Worm (Caenorhabditis elegans) whole organism, midembryonic: Measurements from ENCODE around the gene spl-2.

ENCODE experiments used
- T22C8.4 ChIP-seq: fragments of 200-800 bp; sonication (Bioruptor generic); IDR thresholded peaks from 2 replicates; pipeline ENCODE4 v1.3.6; 2022; ENCODE audit warnings: missing genetic modification characterization, missing compliant biosample characterization
- cog-1 ChIP-seq: sonication (generic microtip); optimal IDR thresholded peaks from 2 replicates; lab custom pipeline; 2016; ENCODE audit warnings: missing genetic modification characterization, missing compliant biosample characterization
- flt-1 ChIP-seq: fragments of 200-800 bp; sonication (Bioruptor generic); IDR thresholded peaks from 2 replicates; pipeline ENCODE4 v1.3.6; 2022; ENCODE audit warnings: missing genetic modification characterization, missing compliant biosample characterization
- klf-2 ChIP-seq: fragments of 200-800 bp; sonication (Bioruptor generic); conservative IDR thresholded peaks from 2 replicates; pipeline ENCODE4 v1.3.6; 2022; ENCODE audit warnings: missing genetic modification reagents, missing genetic modification characterization, missing compliant biosample characterization
- med-1 ChIP-seq: sonication (generic microtip); optimal IDR thresholded peaks from 2 replicates; lab custom pipeline; 2017; ENCODE audit warnings: missing genetic modification characterization, mild to moderate bottlenecking, missing compliant biosample characterization, antibody characterized with exemption, missing genetic modification reagents; ENCODE audit not compliant: insufficient read depth
- ref-1 ChIP-seq: fragments of 200-800 bp; sonication (Bioruptor generic); conservative IDR thresholded peaks from 2 replicates; pipeline ENCODE4 v1.3.6; 2022; ENCODE audit warnings: missing genetic modification reagents, missing genetic modification characterization, missing compliant biosample characterization
- tab-1 ChIP-seq: fragments of 200-800 bp; sonication (Bioruptor generic); IDR thresholded peaks from 2 replicates; pipeline ENCODE4 v1.3.6; 2022; ENCODE audit warnings: missing genetic modification characterization, missing compliant biosample characterization
- ztf-23 ChIP-seq: fragments of 200-800 bp; sonication (Bioruptor generic); IDR thresholded peaks from 2 replicates; pipeline ENCODE4 v1.3.6; 2022; ENCODE audit warnings: missing genetic modification reagents, missing genetic modification characterization, missing compliant biosample characterization
- ztf-29 ChIP-seq: fragments of 200-800 bp; sonication (Bioruptor generic); IDR thresholded peaks from 2 replicates; pipeline ENCODE4 v1.3.6; 2022; ENCODE audit warnings: missing genetic modification reagents, missing genetic modification characterization, missing compliant biosample characterization

The spl-2 gene

ce11 chrV:9132043-9132442, 14.7 kb downstream of the spl-2 start, which contains the start of gene F21C10.1:
Gene F21C10.1 (plus strand): TSS chrV:9132343.
- TF ChIP-seq med-1 (GFP tag; lab: Kevin White, UChicago) (no peak), ztf-23 (GFP tag; lab: Robert Waterston, UW) (no peak), flt-1 (GFP tag; lab: Robert Waterston, UW) (no peak), tab-1 (GFP tag; lab: Robert Waterston, UW) (no peak), cog-1 (tag; lab: Kevin White, UChicago) (no peak), klf-2 (no peak), ref-1 (GFP tag; lab: Robert Waterston, UW) (no peak), T22C8.4 (no peak)

DNA sequence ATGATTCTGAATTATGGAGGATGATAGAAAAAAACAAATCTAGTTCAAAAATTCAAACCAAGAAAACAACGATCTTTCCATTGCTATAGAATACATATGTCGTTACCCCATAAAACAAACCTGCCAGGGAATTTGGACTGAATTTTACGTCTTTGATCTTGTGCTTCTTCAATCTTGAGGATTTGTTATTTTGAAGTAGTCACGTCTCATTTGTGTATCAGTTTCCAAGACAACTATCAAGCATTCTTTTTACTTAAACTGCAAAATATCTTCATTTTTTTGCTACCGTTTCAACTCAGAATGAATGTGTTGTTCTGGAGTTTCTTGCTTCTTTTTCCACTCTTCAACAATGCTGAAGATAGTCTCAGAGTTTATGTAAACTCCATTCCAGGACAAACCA, 15.9 kb downstream of the spl-2 start, which contains the start of gene F21C10.19:
TSS of gene F21C10.19 (plus strand) at position 301 of the 400 bp plus-strand sequence.
- TF ChIP-seq ztf-29 (no peak), klf-2 (no peak), tab-1 (GFP tag; lab: Robert Waterston, UW) (no peak), flt-1 (GFP tag; lab: Robert Waterston, UW) (no peak), ztf-23 (GFP tag; lab: Robert Waterston, UW) (no peak), ref-1 (GFP tag; lab: Robert Waterston, UW) (no peak), med-1 (GFP tag; lab: Kevin White, UChicago) (no peak), cog-1 (tag; lab: Kevin White, UChicago) (no peak), T22C8.4 (no peak)

DNA sequence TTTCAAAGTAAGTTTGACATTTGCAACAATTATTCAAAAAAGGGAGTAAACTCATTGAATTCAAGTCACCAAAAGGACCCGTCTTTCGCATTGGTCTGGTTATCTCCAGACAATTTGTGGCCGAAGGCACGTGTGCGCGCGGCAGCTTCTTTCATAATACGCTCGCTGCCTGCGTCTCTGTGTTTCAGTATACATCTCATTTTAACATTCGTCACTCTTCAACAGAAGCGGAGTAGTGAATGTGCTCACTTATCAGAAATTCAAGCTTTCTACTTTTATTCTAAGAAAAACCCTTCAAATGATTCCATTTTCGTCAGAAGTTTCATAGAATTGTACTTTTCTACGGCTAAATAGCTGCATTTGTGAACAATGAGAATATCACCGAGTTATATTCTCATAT, 18.1 kb downstream of the spl-2 start:
- no peak for TF ChIP-seq ztf-29
- TF ChIP-seq ztf-23 (GFP tag; lab: Robert Waterston, UW): no peak
- TF ChIP-seq klf-2: no peak
- TF ChIP-seq flt-1 (GFP tag; lab: Robert Waterston, UW): no peak
- no peak for TF ChIP-seq med-1 (GFP tag; lab: Kevin White, UChicago)
- no peak for TF ChIP-seq T22C8.4
- TF ChIP-seq cog-1 (tag; lab: Kevin White, UChicago): no peak
- TF ChIP-seq tab-1 (GFP tag; lab: Robert Waterston, UW): no peak
- TF ChIP-seq ref-1 (GFP tag; lab: Robert Waterston, UW): no peak

ce11 chrV:9127773-9128172, 18.9 kb downstream of the spl-2 start, which contains the start of gene F21C10.3:
Gene F21C10.3 (plus strand): TSS chrV:9128073.
- no peak for TF ChIP-seq ztf-29
- TF ChIP-seq T22C8.4: no peak
- no peak for TF ChIP-seq ref-1 (GFP tag; lab: Robert Waterston, UW)
- no peak for TF ChIP-seq cog-1 (tag; lab: Kevin White, UChicago)
- no peak for TF ChIP-seq flt-1 (GFP tag; lab: Robert Waterston, UW)
- TF ChIP-seq ztf-23 (GFP tag; lab: Robert Waterston, UW): no peak
- TF ChIP-seq tab-1 (GFP tag; lab: Robert Waterston, UW): no peak
- TF ChIP-seq med-1 (GFP tag; lab: Kevin White, UChicago): no peak

DNA sequence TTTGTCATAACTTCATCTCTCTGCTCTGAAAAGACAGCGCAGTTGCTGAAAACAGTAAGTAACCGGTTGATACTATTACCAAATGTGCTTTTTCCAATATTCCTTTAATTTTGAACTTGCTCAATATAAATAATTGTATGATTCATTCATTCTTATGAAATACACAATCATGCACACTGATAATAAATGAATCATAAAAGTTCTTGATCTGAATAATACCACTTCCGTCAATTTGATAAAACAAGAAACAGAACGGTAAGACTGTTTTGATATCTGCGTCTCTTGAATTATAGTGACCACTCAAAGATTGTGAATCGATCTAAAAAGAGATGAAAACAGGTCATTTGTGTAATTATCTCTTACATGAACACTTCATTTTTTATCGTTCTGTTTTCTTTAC, 20.4 kb downstream of the spl-2 start, which contains the start of gene F21C10.4:
TSS of gene F21C10.4 (plus strand) at position 301 of the 400 bp plus-strand sequence.
- TF ChIP-seq tab-1 (GFP tag; lab: Robert Waterston, UW): no peak

ce11 chrV:9125345-9125744, 21.4 kb downstream of the spl-2 start, which contains the start of gene F21C10.5:
Gene F21C10.5 (plus strand): TSS chrV:9125645.
- TF ChIP-seq ztf-29: no peak
- no peak for TF ChIP-seq cog-1 (tag; lab: Kevin White, UChicago)
- TF ChIP-seq T22C8.4: no peak
- TF ChIP-seq klf-2: no peak
- no peak for TF ChIP-seq med-1 (GFP tag; lab: Kevin White, UChicago)
- TF ChIP-seq tab-1 (GFP tag; lab: Robert Waterston, UW): no peak
- TF ChIP-seq flt-1 (GFP tag; lab: Robert Waterston, UW): no peak
- TF ChIP-seq ztf-23 (GFP tag; lab: Robert Waterston, UW): no peak

DNA sequence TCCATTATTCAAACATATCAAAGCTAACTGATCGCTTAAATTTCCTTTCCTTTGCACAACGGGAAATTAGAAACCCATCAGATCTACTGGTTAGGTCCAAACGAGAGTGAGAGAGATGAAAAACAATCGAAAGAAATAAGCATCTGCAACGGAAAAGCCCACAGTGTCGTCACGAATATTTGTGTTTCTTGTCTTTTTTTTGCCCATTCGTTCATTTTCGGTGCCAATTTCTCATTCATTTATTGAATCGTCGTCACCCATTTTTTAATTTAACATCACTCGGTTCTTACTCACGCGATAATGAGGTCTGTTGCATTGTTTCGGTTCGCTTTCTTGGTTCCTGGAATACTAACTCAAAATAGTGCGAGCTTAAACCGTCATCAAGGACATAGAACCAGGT, 22.5 kb downstream of the spl-2 start, which contains the start of gene F21C10.6:
TSS of gene F21C10.6 (plus strand) at position 301 of the 400 bp plus-strand sequence.
- TF ChIP-seq tab-1 (GFP tag; lab: Robert Waterston, UW) (no peak), flt-1 (GFP tag; lab: Robert Waterston, UW) (no peak), T22C8.4 (no peak), med-1 (GFP tag; lab: Kevin White, UChicago) (no peak), cog-1 (tag; lab: Kevin White, UChicago) (no peak), ref-1 (GFP tag; lab: Robert Waterston, UW) (no peak), ztf-29 (no peak), ztf-23 (GFP tag; lab: Robert Waterston, UW) (no peak), klf-2 (no peak)

DNA sequence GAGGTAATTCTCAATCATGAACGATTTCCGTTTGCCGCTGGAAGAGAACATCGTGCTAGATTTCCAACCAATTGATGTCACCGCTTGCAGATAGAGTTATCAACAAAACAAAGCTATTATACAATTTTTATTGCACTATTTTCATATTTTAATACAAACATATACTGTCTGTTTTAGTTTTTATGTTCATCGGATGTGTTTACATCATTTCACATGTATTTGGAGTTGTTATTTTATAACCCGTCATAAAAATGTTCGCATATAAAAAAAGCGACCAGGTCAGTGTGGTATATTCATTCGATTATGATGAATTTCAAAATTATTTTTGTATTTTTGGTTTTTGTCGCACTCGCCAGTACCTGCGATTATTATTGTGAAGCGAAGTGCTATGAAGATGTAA, 23.5 kb downstream of the spl-2 start, which contains the start of gene F21C10.11:
TSS of gene F21C10.11 (plus strand) at position 301 of the 400 bp plus-strand sequence.
- no peak for TF ChIP-seq ref-1 (GFP tag; lab: Robert Waterston, UW)
- TF ChIP-seq ztf-23 (GFP tag; lab: Robert Waterston, UW): no peak
- no peak for TF ChIP-seq tab-1 (GFP tag; lab: Robert Waterston, UW)
- TF ChIP-seq med-1 (GFP tag; lab: Kevin White, UChicago): no peak
- TF ChIP-seq T22C8.4: no peak
- TF ChIP-seq cog-1 (tag; lab: Kevin White, UChicago): no peak
- no peak for TF ChIP-seq flt-1 (GFP tag; lab: Robert Waterston, UW)
- TF ChIP-seq ztf-29: no peak

- TF ChIP-seq klf-2 (no peak), tab-1 (GFP tag; lab: Robert Waterston, UW) (no peak), T22C8.4 (no peak), ztf-29 (no peak), flt-1 (GFP tag; lab: Robert Waterston, UW) (no peak), ztf-23 (GFP tag; lab: Robert Waterston, UW) (no peak)
Measured at ce11 chrV:9122004-9122403, 24.7 kb downstream of the spl-2 start, which contains the start of gene F21C10.13. Gene F21C10.13 (plus strand): TSS chrV:9122304.

ce11 chrV:9112467-9112866, 34.2 kb downstream of the spl-2 start, which contains the start of gene F21C10.7:
Gene F21C10.7 (plus strand): TSS chrV:9112767.
- TF ChIP-seq ztf-23 (GFP tag; lab: Robert Waterston, UW): no peak
- no peak for TF ChIP-seq flt-1 (GFP tag; lab: Robert Waterston, UW)
- TF ChIP-seq T22C8.4: no peak
